Fruit fly (Drosophila melanogaster) whole organism, wandering third instar larva: Measurements from ENCODE around the gene CG32639.
A peak's percentile ranks its signal among the peaks of the same experiment; 100 is the strongest.

ENCODE experiments used
- Abd-B ChIP-seq: fragments of >200 bp; optimal IDR thresholded peaks from 2 replicates; lab custom pipeline; 2017; ENCODE audit warnings: missing biosample characterization, missing genetic modification characterization
- CG32264 ChIP-seq: fragments of 200-800 bp; sonication (Bioruptor generic); optimal IDR thresholded peaks from 2 replicates; lab custom pipeline; 2016; ENCODE audit warnings: missing biosample characterization, missing genetic modification characterization
- CG9705 ChIP-seq: fragments of 200-800 bp; sonication (Bioruptor generic); optimal IDR thresholded peaks from 2 replicates; lab custom pipeline; 2018; ENCODE audit warnings: missing biosample characterization, mild to moderate bottlenecking, missing genetic modification characterization
- CrebA ChIP-seq: fragments of 200-800 bp; sonication (Bioruptor generic); optimal IDR thresholded peaks from 2 replicates; lab custom pipeline; 2016; ENCODE audit warnings: missing biosample characterization, mild to moderate bottlenecking, missing genetic modification characterization, borderline replicate concordance
- Dfd ChIP-seq: fragments of >200 bp; optimal IDR thresholded peaks from 2 replicates; lab custom pipeline; 2017; ENCODE audit warnings: missing biosample characterization, missing genetic modification characterization
- Dif ChIP-seq: fragments of 200-275, 200-300 bp; sonication (Bioruptor generic); optimal IDR thresholded peaks from 2 replicates; lab custom pipeline; 2018; ENCODE audit warnings: missing biosample characterization, missing genetic modification characterization; ENCODE audit not compliant: partially characterized antibody
- GATAd ChIP-seq: sonication (Bioruptor generic); optimal IDR thresholded peaks from 2 replicates; lab custom pipeline; 2016; ENCODE audit warnings: missing biosample characterization, missing genetic modification characterization
- HLH106 ChIP-seq: fragments of 200-800 bp; optimal IDR thresholded peaks from 3 replicates; lab custom pipeline; 2019; ENCODE audit warnings: missing biosample characterization, mild to moderate bottlenecking, missing genetic modification characterization, moderate library complexity
- Hnf4 ChIP-seq: fragments of 200-800 bp; sonication (Bioruptor generic); optimal IDR thresholded peaks from 2 replicates; lab custom pipeline; 2016; ENCODE audit warnings: missing biosample characterization, mild to moderate bottlenecking, missing genetic modification characterization
- Hr78 ChIP-seq: fragments of >200 bp; optimal IDR thresholded peaks from 2 replicates; lab custom pipeline; 2017; ENCODE audit warnings: missing biosample characterization, missing genetic modification characterization
- Jra ChIP-seq: sonication (Bioruptor generic); optimal IDR thresholded peaks from 2 replicates; lab custom pipeline; 2016; ENCODE audit warnings: missing biosample characterization, missing genetic modification characterization
- Mio ChIP-seq: sonication (Bioruptor generic); optimal IDR thresholded peaks from 2 replicates; lab custom pipeline; 2016; ENCODE audit warnings: missing biosample characterization, missing genetic modification characterization
- Myc ChIP-seq: fragments of >200 bp; optimal IDR thresholded peaks from 2 replicates; lab custom pipeline; 2017
- N ChIP-seq: fragments of >200 bp; optimal IDR thresholded peaks from 2 replicates; lab custom pipeline; 2018; ENCODE audit warnings: missing biosample characterization, missing external identifiers, missing genetic modification characterization
- OdsH ChIP-seq: fragments of 200-800 bp; sonication (Bioruptor generic); optimal IDR thresholded peaks from 2 replicates; lab custom pipeline; 2016; ENCODE audit warnings: missing biosample characterization, mild to moderate bottlenecking, missing genetic modification characterization
- Sp1 ChIP-seq: fragments of 200-800 bp; sonication (Bioruptor generic); optimal IDR thresholded peaks from 3 replicates; lab custom pipeline; 2019; ENCODE audit warnings: missing biosample characterization, mild to moderate bottlenecking, missing genetic modification characterization, moderate library complexity
- Vsx2 ChIP-seq: fragments of 200-300, 225-300 bp; sonication (Bioruptor generic); optimal IDR thresholded peaks from 2 replicates; lab custom pipeline; 2018; ENCODE audit warnings: missing biosample characterization, missing genetic modification characterization; ENCODE audit not compliant: partially characterized antibody
- br ChIP-seq: fragments of 200-800 bp; sonication (Bioruptor generic); optimal IDR thresholded peaks from 2 replicates; lab custom pipeline; 2016; ENCODE audit warnings: missing biosample characterization, missing genetic modification characterization
- brk ChIP-seq: fragments of 200-800 bp; sonication (Bioruptor generic); optimal IDR thresholded peaks from 2 replicates; lab custom pipeline; 2016; ENCODE audit warnings: missing biosample characterization, mild to moderate bottlenecking, missing genetic modification characterization
- dl ChIP-seq, 2 experiments: fragments of 175-275, 200-275 bp in 1 of 2; fragments of 200-275 bp in 1 of 2; sonication (Bioruptor generic); optimal IDR thresholded peaks; lab custom pipeline; 2018; ENCODE audit warnings: mild to moderate bottlenecking in 2 of 2, missing biosample characterization in 2 of 2, missing genetic modification characterization in 2 of 2, moderate library complexity in 2 of 2; ENCODE audit not compliant: partially characterized antibody in 2 of 2, insufficient read depth in 1 of 2
- dmrt93B ChIP-seq: fragments of 200-800 bp; sonication (Bioruptor generic); optimal IDR thresholded peaks from 2 replicates; lab custom pipeline; 2018; ENCODE audit warnings: missing biosample characterization, mild to moderate bottlenecking, missing genetic modification characterization
- dsf ChIP-seq: sonication (Bioruptor generic); optimal IDR thresholded peaks from 2 replicates; lab custom pipeline; 2016; ENCODE audit warnings: missing biosample characterization, missing genetic modification characterization, borderline replicate concordance
- ey ChIP-seq: fragments of 200-800 bp; sonication (Bioruptor generic); optimal IDR thresholded peaks from 2 replicates; lab custom pipeline; 2016; ENCODE audit warnings: missing biosample characterization, missing genetic modification characterization
- foxo ChIP-seq, 2 experiments: fragments of 200-800 bp; sonication (Bioruptor generic); optimal IDR thresholded peaks; 2 replicates in 1 of 2; 3 replicates in 1 of 2; lab custom pipeline; 2016 to 2017; ENCODE audit warnings: missing biosample characterization in 2 of 2, missing genetic modification characterization in 2 of 2
- fru ChIP-seq: fragments of 200-800 bp; sonication (Bioruptor generic); optimal IDR thresholded peaks from 3 replicates; lab custom pipeline; 2016; ENCODE audit warnings: missing biosample characterization, mild to moderate bottlenecking, missing genetic modification characterization
- h ChIP-seq: fragments of 200-800 bp; sonication (Bioruptor generic); optimal IDR thresholded peaks from 3 replicates; lab custom pipeline; 2016; ENCODE audit warnings: missing biosample characterization, mild to moderate bottlenecking, missing genetic modification characterization
- jim ChIP-seq: fragments of 175-275, 200-325 bp; sonication (Bioruptor generic); optimal IDR thresholded peaks from 2 replicates; lab custom pipeline; 2016; ENCODE audit warnings: missing biosample characterization, mild to moderate bottlenecking, missing genetic modification characterization
- pan ChIP-seq: fragments of >200 bp; optimal IDR thresholded peaks from 2 replicates; lab custom pipeline; 2017
- psq ChIP-seq: fragments of 200-800 bp; sonication (Bioruptor generic); optimal IDR thresholded peaks from 3 replicates; lab custom pipeline; 2017; ENCODE audit warnings: missing biosample characterization, mild to moderate bottlenecking, missing genetic modification characterization, moderate library complexity
- rgr ChIP-seq: fragments of 200-800 bp; sonication (Bioruptor generic); optimal IDR thresholded peaks from 3 replicates; lab custom pipeline; 2016; ENCODE audit warnings: missing biosample characterization, mild to moderate bottlenecking, missing genetic modification characterization
- sage ChIP-seq: fragments of 200-800 bp; sonication (Bioruptor generic); optimal IDR thresholded peaks from 2 replicates; lab custom pipeline; 2016; ENCODE audit warnings: missing biosample characterization, mild to moderate bottlenecking, missing genetic modification characterization
- sv ChIP-seq: fragments of 200-800 bp; sonication (Bioruptor generic); optimal IDR thresholded peaks from 3 replicates; lab custom pipeline; 2016; ENCODE audit warnings: missing biosample characterization, missing genetic modification characterization
- tai ChIP-seq: sonication (Bioruptor generic); optimal IDR thresholded peaks from 2 replicates; lab custom pipeline; 2016; ENCODE audit warnings: missing biosample characterization, missing genetic modification characterization
- woc ChIP-seq: sonication (Bioruptor generic); optimal IDR thresholded peaks from 2 replicates; lab custom pipeline; 2016; ENCODE audit warnings: missing biosample characterization, mild to moderate bottlenecking, missing genetic modification characterization

The CG32639 gene

dm6 chrX:13245767-13246166, 9.4 kb upstream of the CG32639 start (continued):
- TF ChIP-seq fru (GFP tag; lab: Kevin White, UChicago), result peak; percentile 64

dm6 chrX:13244462-13244861, 8.1 kb upstream of the CG32639 start:
- TF ChIP-seq Vsx2, result no peak
- TF ChIP-seq dl (GFP tag; optimal IDR thresholded peaks at IDR 0.05; lab: Kevin White, UChicago; ENCODE audit: insufficient read depth in 1 of 2, partially characterized antibody in 2 of 2), result no peak
- TF ChIP-seq Hnf4 (GFP tag; lab: Kevin White, UChicago), result peak; percentile 66
- no peak for TF ChIP-seq pan (lab: Kevin White, UChicago)
- TF ChIP-seq Abd-B (GFP tag; lab: Kevin White, UChicago), result no peak
- no peak for TF ChIP-seq N (GFP tag; lab: Kevin White, UChicago)
- peak; percentile 58 for TF ChIP-seq HLH106 (tag; lab: Kevin White, UChicago)
- TF ChIP-seq psq, result peak; percentile 63
- TF ChIP-seq foxo (GFP tag; optimal IDR thresholded peaks at IDR 0.05; lab: Kevin White, UChicago), result peak in 1 of 2 experiments; percentile 64
- TF ChIP-seq jim (GFP tag; lab: Kevin White, UChicago), result no peak
- peak; percentile 32 for TF ChIP-seq dmrt93B
- no peak for TF ChIP-seq GATAd (GFP tag; lab: Kevin White, UChicago)
- no peak for TF ChIP-seq Myc (lab: Kevin White, UChicago)
- no peak for TF ChIP-seq Jra
- peak; percentile 59 for TF ChIP-seq OdsH (GFP tag; lab: Kevin White, UChicago)
- TF ChIP-seq sv (GFP tag; lab: Kevin White, UChicago), result no peak
- no peak for TF ChIP-seq Mio (GFP tag; lab: Kevin White, UChicago)
- TF ChIP-seq tai (GFP tag; lab: Kevin White, UChicago), result no peak
- peak; percentile 52 for TF ChIP-seq Sp1
- no peak for TF ChIP-seq Dfd (GFP tag; lab: Kevin White, UChicago)
- peak; percentile 4 for TF ChIP-seq CG32264 (GFP tag; lab: Kevin White, UChicago)
- peak; percentile 71 for TF ChIP-seq ey
- TF ChIP-seq woc (GFP tag; lab: Kevin White, UChicago), result peak; percentile 60
- TF ChIP-seq rgr, result peak; percentile 71
- TF ChIP-seq fru (GFP tag; lab: Kevin White, UChicago), result peak; percentile 74
- no peak for TF ChIP-seq CG9705
- TF ChIP-seq br, result peak; percentile 65
- TF ChIP-seq dsf (GFP tag; lab: Kevin White, UChicago), result no peak
- TF ChIP-seq h (GFP tag; lab: Kevin White, UChicago), result peak; percentile 78
- peak; percentile 23 for TF ChIP-seq brk (GFP tag; lab: Kevin White, UChicago)
- TF ChIP-seq, all 38 proteins: peak for 15

dm6 chrX:13243726-13244323, 7.5 kb upstream of the CG32639 start:
- TF ChIP-seq Dif (GFP tag; lab: Kevin White, UChicago) (no peak), HLH106 (tag; lab: Kevin White, UChicago) (no peak), Myc (lab: Kevin White, UChicago) (no peak), fru (GFP tag; lab: Kevin White, UChicago) (no peak), CrebA (GFP tag; lab: Kevin White, UChicago) (no peak), woc (GFP tag; lab: Kevin White, UChicago) (no peak), Hr78 (GFP tag; lab: Kevin White, UChicago) (no peak), sage (no peak), sv (GFP tag; lab: Kevin White, UChicago) (no peak), N (GFP tag; lab: Kevin White, UChicago) (no peak), psq (no peak), pan (lab: Kevin White, UChicago) (no peak), Hnf4 (GFP tag; lab: Kevin White, UChicago) (no peak), h (GFP tag; lab: Kevin White, UChicago) (no peak), dsf (GFP tag; lab: Kevin White, UChicago) (no peak), tai (GFP tag; lab: Kevin White, UChicago) (no peak), Dfd (GFP tag; lab: Kevin White, UChicago) (no peak), Abd-B (GFP tag; lab: Kevin White, UChicago) (no peak)
